Worm (Caenorhabditis elegans) whole organism, young adult: ENCODE results near the gene R07E5.15.
"Not testable (repeated sequence)": the region's sequence is repeated elsewhere in the genome, so short reads cannot be mapped to it uniquely, and the experiment has no call there.

Experiments used
- B0261.1 ChIP-seq: sonication (generic microtip); optimal IDR thresholded peaks from 2 replicates; lab custom pipeline; 2016; ENCODE audit warnings: mild to moderate bottlenecking, missing genetic modification characterization, moderate library complexity, missing compliant biosample characterization
- C06A6.2 ChIP-seq: fragments of 200-800 bp; sonication (Bioruptor generic); conservative IDR thresholded peaks from 2 replicates; pipeline ENCODE4 v1.3.6; 2022; ENCODE audit warnings: missing genetic modification characterization, missing compliant biosample characterization
- F33H1.4 ChIP-seq: fragments of 200-800 bp; sonication (Bioruptor generic); IDR thresholded peaks from 2 replicates; pipeline ENCODE4 v1.3.6; 2022; ENCODE audit warnings: missing genetic modification reagents, missing genetic modification characterization, missing compliant biosample characterization
- K11D2.4 ChIP-seq: fragments of 200-800 bp; sonication (Bioruptor generic); IDR thresholded peaks from 2 replicates; pipeline ENCODE4 v1.3.6; 2022; ENCODE audit warnings: missing genetic modification reagents, missing genetic modification characterization, missing compliant biosample characterization
- Y53G8AR.9 ChIP-seq: fragments of 200-800 bp; sonication (Bioruptor generic); conservative IDR thresholded peaks from 2 replicates; pipeline ENCODE4 v1.3.6; 2022; ENCODE audit warnings: missing genetic modification reagents, missing genetic modification characterization, missing compliant biosample characterization
- Y56A3A.18 ChIP-seq: fragments of 200-800 bp; sonication (Bioruptor generic); IDR thresholded peaks from 2 replicates; pipeline ENCODE4 v1.3.6; 2022; ENCODE audit warnings: missing genetic modification reagents, missing genetic modification characterization, missing compliant biosample characterization
- Y95B8A.8 ChIP-seq: fragments of 200-800 bp; sonication (Bioruptor generic); IDR thresholded peaks from 2 replicates; pipeline ENCODE4 v1.3.6; 2022; ENCODE audit warnings: missing genetic modification reagents, missing genetic modification characterization, missing compliant biosample characterization
- ZK185.1 ChIP-seq: sonication (generic microtip); optimal IDR thresholded peaks from 2 replicates; lab custom pipeline; 2016; ENCODE audit warnings: mild to moderate bottlenecking, missing genetic modification characterization, missing compliant biosample characterization; ENCODE audit not compliant: poor library complexity, severe bottlenecking
- attf-5 ChIP-seq: fragments of 200-800 bp; sonication (Bioruptor generic); optimal IDR thresholded peaks from 2 replicates; lab custom pipeline; 2018; ENCODE audit warnings: mild to moderate bottlenecking, missing genetic modification characterization, missing compliant biosample characterization
- cebp-1 ChIP-seq, 2 experiments: fragments of 200-800 bp in 1 of 2; sonication (Bioruptor generic) in 1 of 2; sonication (generic microtip) in 1 of 2; IDR thresholded peaks in 1 of 2; optimal IDR thresholded peaks in 1 of 2; 2 replicates each; pipeline versions ENCODE4 v1.3.6 to Lab custom; 2017 to 2022; ENCODE audit warnings: missing compliant biosample characterization in 2 of 2, missing genetic modification characterization in 2 of 2, mild to moderate bottlenecking in 1 of 2, missing genetic modification reagents in 1 of 2, moderate library complexity in 1 of 2
- ceh-27 ChIP-seq: fragments of 200-800 bp; sonication (Bioruptor generic); optimal IDR thresholded peaks from 2 replicates; lab custom pipeline; 2018; ENCODE audit warnings: mild to moderate bottlenecking, missing genetic modification characterization, moderate library complexity, missing compliant biosample characterization
- ceh-79 ChIP-seq: sonication (generic microtip); optimal IDR thresholded peaks from 2 replicates; lab custom pipeline; 2017; ENCODE audit warnings: mild to moderate bottlenecking, missing genetic modification characterization, missing compliant biosample characterization
- chd-7 ChIP-seq: sonication (generic microtip); optimal IDR thresholded peaks from 2 replicates; lab custom pipeline; 2016; ENCODE audit warnings: mild to moderate bottlenecking, missing genetic modification characterization, moderate library complexity, missing compliant biosample characterization
- die-1 ChIP-seq: sonication (generic microtip); optimal IDR thresholded peaks from 2 replicates; lab custom pipeline; 2016; ENCODE audit warnings: missing genotype, mild to moderate bottlenecking, missing genetic modification characterization, missing compliant biosample characterization
- dox-1 ChIP-seq: fragments of 200-800 bp; sonication (Bioruptor generic); IDR thresholded peaks from 2 replicates; pipeline ENCODE4 v1.3.6; 2022; ENCODE audit warnings: missing genetic modification reagents, missing genetic modification characterization, missing compliant biosample characterization
- dpff-1 ChIP-seq: sonication (generic microtip); optimal IDR thresholded peaks from 2 replicates; lab custom pipeline; 2017; ENCODE audit warnings: mild to moderate bottlenecking, missing genetic modification characterization, missing compliant biosample characterization
- egl-44 ChIP-seq: fragments of 200-800 bp; sonication (Bioruptor generic); IDR thresholded peaks from 2 replicates; pipeline ENCODE4 v1.3.6; 2022; ENCODE audit warnings: missing genetic modification reagents, missing genetic modification characterization, missing compliant biosample characterization
- ekl-4 ChIP-seq: fragments of 200-800 bp; sonication (Bioruptor generic); IDR thresholded peaks from 2 replicates; pipeline ENCODE4 v1.3.6; 2022; ENCODE audit warnings: missing genetic modification reagents, missing genetic modification characterization, missing compliant biosample characterization
- gei-17 ChIP-seq: fragments of 200-800 bp; sonication (Bioruptor generic); optimal IDR thresholded peaks from 2 replicates; lab custom pipeline; 2018; ENCODE audit warnings: mild to moderate bottlenecking, missing genetic modification characterization, missing compliant biosample characterization
- him-1 ChIP-seq: sonication (generic microtip); optimal IDR thresholded peaks from 2 replicates; lab custom pipeline; 2016; ENCODE audit warnings: missing genotype, missing genetic modification reagents, missing genetic modification characterization, missing compliant biosample characterization
- hmg-1.2 ChIP-seq: fragments of 200-800 bp; sonication (Bioruptor generic); IDR thresholded peaks from 2 replicates; pipeline ENCODE4 v1.3.6; 2022; ENCODE audit warnings: missing genetic modification reagents, missing genetic modification characterization, missing compliant biosample characterization
- lin-26 ChIP-seq: fragments of 200-800 bp; sonication (Bioruptor generic); IDR thresholded peaks from 2 replicates; pipeline ENCODE4 v1.3.6; 2022; ENCODE audit warnings: missing genetic modification reagents, missing genetic modification characterization, missing compliant biosample characterization
- lin-35 ChIP-seq, 3 experiments: fragments of 150-350 bp in 2 of 3; sonication (generic microtip) in 1 of 3; optimal IDR thresholded peaks; 2 replicates each; lab custom pipeline; 2014 to 2018; ENCODE audit warnings: missing biosample characterization in 3 of 3, missing genetic modification characterization in 3 of 3, missing genetic modification reagents in 3 of 3
- lin-40 ChIP-seq: sonication (generic microtip); optimal IDR thresholded peaks from 2 replicates; lab custom pipeline; 2016; ENCODE audit warnings: missing genetic modification characterization, mild to moderate bottlenecking, missing compliant biosample characterization, missing genotype, missing genetic modification reagents
- lin-54 ChIP-seq: fragments of 200-800 bp; sonication (Bioruptor generic); optimal IDR thresholded peaks from 2 replicates; lab custom pipeline; 2018; ENCODE audit warnings: mild to moderate bottlenecking, missing genetic modification characterization, missing compliant biosample characterization
- lsl-1 ChIP-seq: fragments of 200-800 bp; sonication (Bioruptor generic); optimal IDR thresholded peaks from 2 replicates; lab custom pipeline; 2018; ENCODE audit warnings: mild to moderate bottlenecking, missing genetic modification characterization, moderate library complexity, missing compliant biosample characterization
- madf-6 ChIP-seq: fragments of 200-800 bp; sonication (Bioruptor generic); IDR thresholded peaks from 2 replicates; pipeline ENCODE4 v1.3.6; 2022; ENCODE audit warnings: missing genetic modification reagents, missing genetic modification characterization, missing compliant biosample characterization
- madf-8 ChIP-seq: fragments of 200-800 bp; sonication (Bioruptor generic); conservative IDR thresholded peaks from 2 replicates; pipeline ENCODE4 v1.3.6; 2022; ENCODE audit warnings: missing genetic modification reagents, missing genetic modification characterization, missing compliant biosample characterization
- mcd-1 ChIP-seq: fragments of 200-800 bp; sonication (Bioruptor generic); IDR thresholded peaks from 2 replicates; pipeline ENCODE4 v1.3.6; 2022; ENCODE audit warnings: missing genetic modification reagents, missing genetic modification characterization, missing compliant biosample characterization
- nfyb-1 ChIP-seq: fragments of 200-800 bp; sonication (Bioruptor generic); IDR thresholded peaks from 2 replicates; pipeline ENCODE4 v1.3.6; 2022; ENCODE audit warnings: missing genetic modification reagents, missing genetic modification characterization, missing compliant biosample characterization
- nhr-80 ChIP-seq: sonication (generic microtip); optimal IDR thresholded peaks from 2 replicates; lab custom pipeline; 2016; ENCODE audit warnings: missing genetic modification characterization, missing compliant biosample characterization
- pbrm-1 ChIP-seq: fragments of 200-800 bp; sonication (Bioruptor generic); IDR thresholded peaks from 2 replicates; pipeline ENCODE4 v1.3.6; 2022; ENCODE audit warnings: missing genetic modification reagents, missing genetic modification characterization, missing compliant biosample characterization
- rcor-1 ChIP-seq: fragments of 200-800 bp; sonication (Bioruptor generic); IDR thresholded peaks from 2 replicates; pipeline ENCODE4 v1.3.6; 2022; ENCODE audit warnings: missing genetic modification reagents, missing genetic modification characterization, missing compliant biosample characterization
- repo-1 ChIP-seq: sonication (generic microtip); optimal IDR thresholded peaks from 2 replicates; lab custom pipeline; 2017; ENCODE audit warnings: mild to moderate bottlenecking, missing genetic modification characterization, missing compliant biosample characterization
- rpc-1 ChIP-seq, 2 experiments: fragments of 150-350 bp in 1 of 2; sonication (generic microtip) in 1 of 2; optimal IDR thresholded peaks; 2 replicates each; lab custom pipeline; 2014 to 2018; ENCODE audit warnings: missing biosample characterization in 1 of 2, missing genetic modification characterization in 1 of 2, missing genetic modification reagents in 1 of 2, missing genotype in 1 of 2
- sdz-38 ChIP-seq: sonication (generic microtip); optimal IDR thresholded peaks from 2 replicates; lab custom pipeline; 2016; ENCODE audit warnings: missing genotype, missing genetic modification characterization, missing compliant biosample characterization
- snpc-1.1 ChIP-seq: sonication (generic microtip); optimal IDR thresholded peaks from 2 replicates; lab custom pipeline; 2017; ENCODE audit warnings: missing genetic modification characterization, mild to moderate bottlenecking, missing compliant biosample characterization, antibody characterized with exemption, moderate library complexity, missing genotype, missing genetic modification reagents; ENCODE audit not compliant: insufficient read depth
- snpc-3.4 ChIP-seq: sonication (generic microtip); optimal IDR thresholded peaks from 2 replicates; lab custom pipeline; 2017; ENCODE audit warnings: missing genetic modification characterization, mild to moderate bottlenecking, missing compliant biosample characterization, antibody characterized with exemption, moderate library complexity, missing genotype, missing genetic modification reagents
- snpc-4 ChIP-seq, 5 experiments: fragments of 150-350 bp in 1 of 5; sonication (generic microtip) in 4 of 5; optimal IDR thresholded peaks; 2 replicates each; lab custom pipeline; 2014 to 2018; ENCODE audit warnings: missing genetic modification characterization in 5 of 5, missing biosample characterization in 3 of 5, antibody characterized with exemption in 2 of 5, mild to moderate bottlenecking in 2 of 5, missing compliant biosample characterization in 2 of 5, missing genotype in 2 of 5, moderate library complexity in 2 of 5, missing genetic modification reagents in 1 of 5
- tbp1 ChIP-seq: fragments of 200-800 bp; sonication (Bioruptor generic); optimal IDR thresholded peaks from 2 replicates; lab custom pipeline; 2018; ENCODE audit warnings: mild to moderate bottlenecking, missing genetic modification characterization, missing compliant biosample characterization
- ztf-18 ChIP-seq: sonication (generic microtip); optimal IDR thresholded peaks from 2 replicates; lab custom pipeline; 2016; ENCODE audit warnings: missing genotype, mild to moderate bottlenecking, missing genetic modification characterization, missing compliant biosample characterization
- ztf-25 ChIP-seq: fragments of 200-800 bp; sonication (Bioruptor generic); IDR thresholded peaks from 2 replicates; pipeline ENCODE4 v1.3.6; 2022; ENCODE audit warnings: missing genetic modification reagents, missing genetic modification characterization, missing compliant biosample characterization
- ztf-6 ChIP-seq: fragments of 200-800 bp; sonication (Bioruptor generic); IDR thresholded peaks from 2 replicates; pipeline ENCODE4 v1.3.6; 2022; ENCODE audit warnings: missing genetic modification reagents, missing genetic modification characterization, missing compliant biosample characterization

The R07E5.15 gene

DNA sequence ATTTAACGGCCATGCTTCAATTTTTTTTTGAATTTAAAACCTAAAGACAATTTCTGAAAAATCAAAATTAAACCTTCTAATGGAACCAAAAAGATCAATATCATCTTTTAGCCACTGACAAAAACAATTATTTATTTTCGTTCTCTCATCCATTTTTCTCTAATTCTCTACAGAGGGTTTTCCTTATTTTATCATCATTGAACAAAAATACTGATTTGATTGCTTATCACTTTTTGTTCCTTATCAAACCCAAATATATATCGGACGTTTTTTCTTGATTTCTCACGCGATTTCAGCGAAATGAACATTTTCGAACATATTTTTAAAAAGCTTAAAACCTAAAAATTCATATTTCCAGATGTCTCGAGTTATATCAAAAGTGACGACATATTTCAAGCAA, 11.9 kb downstream of the R07E5.15 start, which contains the start of gene mpc-1:
TSS of gene mpc-1 (plus strand) at position 359 of the 400 bp plus-strand sequence.
- TF ChIP-seq nhr-80 (tag; lab: Kevin White, UChicago) (peak; percentile 52), sdz-38 (no peak)

DNA sequence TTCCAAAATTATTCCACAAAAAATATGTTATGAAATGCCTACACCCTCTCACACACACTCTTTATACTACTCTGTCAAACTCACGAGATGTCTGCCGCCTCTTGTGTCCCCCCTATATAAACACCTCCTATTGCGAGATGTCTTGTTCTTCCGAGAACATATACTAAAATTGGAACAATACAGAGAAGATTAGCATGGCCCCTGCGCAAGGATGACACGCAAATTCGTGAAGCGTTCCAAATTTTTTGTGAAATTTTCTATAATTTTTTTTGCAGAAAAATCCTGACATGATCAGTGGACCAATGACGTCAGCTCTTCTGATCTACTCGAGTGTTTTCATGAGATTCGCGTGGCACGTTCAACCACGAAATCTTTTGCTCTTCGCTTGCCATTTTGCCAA, 12.8 kb downstream of the R07E5.15 start:
- not testable (repeated sequence) for TF ChIP-seq cebp-1 (GFP tag; IDR thresholded peaks at IDR 0.05; lab: Robert Waterston, UW)
- TF ChIP-seq cebp-1 (tag; optimal IDR thresholded peaks at IDR 0.05; lab: Kevin White, UChicago) (peak; percentile 77), ceh-79 (tag; lab: Kevin White, UChicago) (peak; percentile 56), Y95B8A.8 (GFP tag; lab: Robert Waterston, UW) (0 out of 2 replicates have a peak, but pooled peaks have one; percentile 16), K11D2.4 (GFP tag; lab: Robert Waterston, UW) (0 out of 2 replicates have a peak, but pooled peaks have one; percentile 35), Y56A3A.18 (0 out of 2 replicates have a peak, but pooled peaks have one; percentile 64), tbp1 (GFP tag; lab: Kevin White, UChicago) (peak; percentile 80), egl-44 (GFP tag; lab: Robert Waterston, UW) (peak; percentile 54; the same call in 1 of the 2 replicates), pbrm-1 (GFP tag; lab: Robert Waterston, UW) (peak; percentile 58; the same call in 1 of the 2 replicates), lin-40 (tag; lab: Kevin White, UChicago) (peak; percentile 49), lin-54 (peak; percentile 39), gei-17 (GFP tag; lab: Kevin White, UChicago) (peak; percentile 28), attf-5 (GFP tag; lab: Kevin White, UChicago) (peak; percentile 31), B0261.1 (peak; percentile 61), mcd-1 (GFP tag; lab: Robert Waterston, UW) (peak; percentile 65), snpc-4 (GFP tag; optimal IDR thresholded peaks at IDR 0.05; lab: Kevin White, UChicago) (peak; percentile 92), snpc-4 (tag; optimal IDR thresholded peaks at IDR 0.05; lab: Kevin White, UChicago) (peak; percentile 94 to 99 (median 96)), ztf-6 (0 out of 2 replicates have a peak, but pooled peaks have one; percentile 25), Y53G8AR.9 (GFP tag; lab: Robert Waterston, UW) (peak; percentile 68), die-1 (peak; percentile 2), chd-7 (tag; lab: Kevin White, UChicago) (peak; percentile 61), ceh-27 (GFP tag; lab: Kevin White, UChicago) (peak; percentile 7), dox-1 (GFP tag; lab: Robert Waterston, UW) (peak; percentile 64), hmg-1.2 (GFP tag; lab: Robert Waterston, UW) (peak; percentile 64), lin-26 (GFP tag; lab: Robert Waterston, UW) (peak; percentile 78), ekl-4 (peak; percentile 74; the same call in 1 of the 2 replicates), ztf-18 (tag; lab: Kevin White, UChicago) (peak; percentile 34), C06A6.2 (peak; percentile 46; the same call in 1 of the 2 replicates), snpc-3.4 (tag; lab: Kevin White, UChicago) (peak; percentile 73), repo-1 (tag; lab: Kevin White, UChicago) (peak; percentile 54), lin-35 (GFP tag; optimal IDR thresholded peaks at IDR 0.05; lab: Kevin White, UChicago) (peak in 1 of 3 experiments; percentile 52), F33H1.4 (GFP tag; lab: Robert Waterston, UW) (peak; percentile 17; the same call in 1 of the 2 replicates), dpff-1 (tag; lab: Kevin White, UChicago) (peak; percentile 57), madf-6 (GFP tag; lab: Robert Waterston, UW) (peak; percentile 68), ztf-25 (GFP tag; lab: Robert Waterston, UW) (0 out of 2 replicates have a peak, but pooled peaks have one; percentile 55), rcor-1 (GFP tag; lab: Robert Waterston, UW) (peak; percentile 74), rpc-1 (optimal IDR thresholded peaks at IDR 0.05; lab: Kevin White, UChicago) (peak; percentile 50), rpc-1 (tag; optimal IDR thresholded peaks at IDR 0.05; lab: Kevin White, UChicago) (peak; percentile 70), ZK185.1 (peak; percentile 38), madf-8 (GFP tag; lab: Robert Waterston, UW) (0 out of 2 replicates have a peak, but pooled peaks have one; percentile 12), snpc-1.1 (tag; lab: Kevin White, UChicago) (peak; percentile 70), nfyb-1 (GFP tag; lab: Robert Waterston, UW) (peak; percentile 78; the same call in 1 of the 2 replicates), him-1 (tag; lab: Kevin White, UChicago) (peak; percentile 60), lsl-1 (GFP tag; lab: Kevin White, UChicago) (peak; percentile 26)
